Fruit fly (Drosophila melanogaster) whole organism, embryonic: ENCODE measurements around the gene CG17803.
A peak's percentile ranks its signal among the peaks of the same experiment; 100 is the strongest.

Source experiments
- Atf3 ChIP-seq: fragments of 200-800 bp; sonication (Bioruptor generic); optimal IDR thresholded peaks from 3 replicates; lab custom pipeline; 2016; ENCODE audit warnings: missing biosample characterization, missing genetic modification characterization
- B-H1 ChIP-seq: fragments of 200-800 bp; sonication (Bioruptor generic); IDR thresholded peaks from 3 replicates; pipeline ENCODE4 v1.3.6; 2022; ENCODE audit warnings: missing biosample characterization, missing genetic modification characterization
- B-H2 ChIP-seq: fragments of 200-800 bp; sonication (Bioruptor generic); optimal IDR thresholded peaks from 2 replicates; lab custom pipeline; 2018; ENCODE audit warnings: missing biosample characterization, mild to moderate bottlenecking, missing genetic modification characterization
- BEAF-32 ChIP-seq: fragments of 200-800 bp; sonication (Bioruptor generic); optimal IDR thresholded peaks from 3 replicates; lab custom pipeline; 2017; ENCODE audit warnings: missing biosample characterization, missing genetic modification characterization, mild to moderate bottlenecking, moderate library complexity, missing genetic modification reagents
- CG12299 ChIP-seq: fragments of 200-800 bp; sonication (Bioruptor generic); optimal IDR thresholded peaks from 2 replicates; lab custom pipeline; 2018; ENCODE audit warnings: missing biosample characterization, mild to moderate bottlenecking, missing genetic modification characterization
- CG1233 ChIP-seq: fragments of 200-800 bp; sonication (Bioruptor generic); optimal IDR thresholded peaks from 4 replicates; lab custom pipeline; 2018; ENCODE audit warnings: missing biosample characterization, mild to moderate bottlenecking, missing genetic modification characterization
- CG12391 ChIP-seq: fragments of 200-800 bp; sonication (Bioruptor generic); optimal IDR thresholded peaks from 3 replicates; lab custom pipeline; 2018; ENCODE audit warnings: missing biosample characterization, mild to moderate bottlenecking, missing genetic modification characterization, moderate library complexity
- CG17568 ChIP-seq: fragments of 200-800 bp; sonication (Bioruptor generic); optimal IDR thresholded peaks from 2 replicates; lab custom pipeline; 2018; ENCODE audit warnings: missing biosample characterization, mild to moderate bottlenecking, missing genetic modification characterization, moderate library complexity
- CG18619 ChIP-seq: fragments of 200-800 bp; sonication (Bioruptor generic); optimal IDR thresholded peaks from 3 replicates; lab custom pipeline; 2017; ENCODE audit warnings: missing biosample characterization, mild to moderate bottlenecking, missing genetic modification characterization
- CG4820 ChIP-seq: fragments of 200-800 bp; sonication (Bioruptor generic); optimal IDR thresholded peaks from 3 replicates; lab custom pipeline; 2016; ENCODE audit warnings: missing biosample characterization, missing genetic modification characterization
- CG7963 ChIP-seq: fragments of 200-800 bp; sonication (Bioruptor generic); IDR thresholded peaks from 3 replicates; pipeline ENCODE4 v1.3.6; 2022; ENCODE audit warnings: missing biosample characterization, missing genetic modification characterization; ENCODE audit not compliant: partially characterized antibody
- CG8388 ChIP-seq: fragments of 200-800 bp; sonication (Bioruptor generic); optimal IDR thresholded peaks from 2 replicates; lab custom pipeline; 2019; ENCODE audit warnings: missing biosample characterization, mild to moderate bottlenecking, missing genetic modification characterization, moderate library complexity
- CG9817 ChIP-seq: fragments of 200-800 bp; sonication (Bioruptor generic); optimal IDR thresholded peaks from 2 replicates; lab custom pipeline; 2018; ENCODE audit warnings: missing biosample characterization, mild to moderate bottlenecking, missing genetic modification characterization, moderate library complexity
- CG9876 ChIP-seq: fragments of 200-800 bp; sonication (Bioruptor generic); optimal IDR thresholded peaks from 2 replicates; lab custom pipeline; 2016; ENCODE audit warnings: missing biosample characterization, missing genetic modification characterization
- CHES-1-like ChIP-seq: fragments of 200-800 bp; sonication (Bioruptor generic); optimal IDR thresholded peaks from 2 replicates; lab custom pipeline; 2016; ENCODE audit warnings: missing biosample characterization, missing genetic modification characterization
- Camta ChIP-seq: fragments of 200-800 bp; sonication (Bioruptor generic); optimal IDR thresholded peaks from 2 replicates; lab custom pipeline; 2016; ENCODE audit warnings: missing biosample characterization, missing genetic modification characterization
- E2f1 ChIP-seq: fragments of 200-800 bp; sonication (Bioruptor generic); IDR thresholded peaks from 2 replicates; pipeline ENCODE4 v1.3.6; 2022; ENCODE audit warnings: missing biosample characterization, missing genetic modification characterization
- Ets65A ChIP-seq: fragments of 200-800 bp; sonication (Bioruptor generic); peaks from one replicate; lab custom pipeline; 2016; ENCODE audit warnings: missing biosample characterization, missing genetic modification characterization
- Hmr ChIP-seq: fragments of 200-800 bp; sonication (Bioruptor generic); optimal IDR thresholded peaks from 3 replicates; lab custom pipeline; 2017; ENCODE audit warnings: mild to moderate bottlenecking, missing biosample characterization, missing genetic modification reagents, missing genetic modification characterization
- NK7.1 ChIP-seq: fragments of 200-800 bp; sonication (Bioruptor generic); optimal IDR thresholded peaks from 3 replicates; lab custom pipeline; 2016; ENCODE audit warnings: missing biosample characterization, missing genetic modification characterization
- Rfx ChIP-seq: fragments of 200-800 bp; sonication (Bioruptor generic); IDR thresholded peaks from 2 replicates; pipeline ENCODE4 v1.3.6; 2022; ENCODE audit warnings: missing biosample characterization, missing genetic modification characterization
- Sox102F ChIP-seq: fragments of 200-800 bp; sonication (Bioruptor generic); optimal IDR thresholded peaks from 2 replicates; lab custom pipeline; 2018; ENCODE audit warnings: missing biosample characterization, mild to moderate bottlenecking, missing genetic modification characterization, moderate library complexity
- Xrp1 ChIP-seq: fragments of 200-800 bp; sonication (Bioruptor generic); IDR thresholded peaks from 2 replicates; pipeline ENCODE4 v1.3.6; 2022; ENCODE audit warnings: missing biosample characterization, missing genetic modification characterization
- al ChIP-seq: fragments of 200-800 bp; sonication (Bioruptor generic); IDR thresholded peaks from 2 replicates; pipeline ENCODE4 v1.3.6; 2022; ENCODE audit warnings: missing biosample characterization, missing genetic modification characterization
- bab2 ChIP-seq: fragments of 200-800 bp; sonication (Bioruptor generic); optimal IDR thresholded peaks from 2 replicates; lab custom pipeline; 2016; ENCODE audit warnings: missing biosample characterization, missing genetic modification characterization
- bcd ChIP-seq: fragments of 200-800 bp; sonication (Bioruptor generic); optimal IDR thresholded peaks from 2 replicates; lab custom pipeline; 2017; ENCODE audit warnings: missing biosample characterization, mild to moderate bottlenecking, missing genetic modification characterization
- caup ChIP-seq: fragments of 200-800 bp; sonication (Bioruptor generic); optimal IDR thresholded peaks from 3 replicates; lab custom pipeline; 2017; ENCODE audit warnings: missing biosample characterization, mild to moderate bottlenecking, missing genetic modification characterization, moderate library complexity; ENCODE audit not compliant: severe bottlenecking
- cg ChIP-seq: fragments of 200-800 bp; sonication (Bioruptor generic); optimal IDR thresholded peaks from 3 replicates; lab custom pipeline; 2019; ENCODE audit warnings: missing biosample characterization, mild to moderate bottlenecking, missing genetic modification characterization, moderate library complexity
- corto ChIP-seq: fragments of 200-800 bp; sonication (Bioruptor generic); optimal IDR thresholded peaks from 2 replicates; lab custom pipeline; 2016; ENCODE audit warnings: missing biosample characterization, mild to moderate bottlenecking, missing genetic modification characterization, moderate library complexity
- dimm ChIP-seq: fragments of 200-800 bp; sonication (Bioruptor generic); IDR thresholded peaks from 2 replicates; pipeline ENCODE4 v1.3.6; 2022; ENCODE audit warnings: missing biosample characterization, missing genetic modification characterization
- dmrt11E ChIP-seq: fragments of 200-800 bp; sonication (Bioruptor generic); optimal IDR thresholded peaks from 3 replicates; lab custom pipeline; 2018; ENCODE audit warnings: missing biosample characterization, mild to moderate bottlenecking, missing genetic modification characterization, moderate library complexity
- dpn ChIP-seq, 2 experiments: fragments of 200-800 bp; sonication (Bioruptor generic); optimal IDR thresholded peaks; 3 replicates each; lab custom pipeline; 2016; ENCODE audit warnings: missing biosample characterization in 2 of 2, missing genetic modification characterization in 2 of 2
- eve ChIP-seq, 2 experiments: fragments of >200 bp; optimal IDR thresholded peaks; 2 replicates each; lab custom pipeline; 2017; ENCODE audit warnings: missing biosample characterization in 2 of 2, missing genetic modification characterization in 2 of 2
- ewg ChIP-seq: fragments of 200-800 bp; sonication (Bioruptor generic); optimal IDR thresholded peaks from 3 replicates; lab custom pipeline; 2017; ENCODE audit warnings: mild to moderate bottlenecking, missing biosample characterization, missing genetic modification reagents, missing genetic modification characterization
- grau ChIP-seq: fragments of 200-800 bp; optimal IDR thresholded peaks from 3 replicates; lab custom pipeline; 2019; ENCODE audit warnings: missing biosample characterization, mild to moderate bottlenecking, missing genetic modification characterization, moderate library complexity
- hkb ChIP-seq, 2 experiments: fragments of 200-800 bp in 1 of 2; fragments of >200 bp in 1 of 2; sonication (Bioruptor generic) in 1 of 2; IDR thresholded peaks in 1 of 2; optimal IDR thresholded peaks in 1 of 2; 2 replicates each; pipeline versions ENCODE4 v1.3.6 to Lab custom; 2017 to 2022; ENCODE audit warnings: missing biosample characterization in 1 of 2, missing genetic modification characterization in 1 of 2
- kay ChIP-seq: fragments of 200-800 bp; sonication (Bioruptor generic); optimal IDR thresholded peaks from 2 replicates; lab custom pipeline; 2016; ENCODE audit warnings: missing biosample characterization, missing genetic modification characterization
- lmd ChIP-seq: fragments of 200-800 bp; sonication (Bioruptor generic); IDR thresholded peaks from 2 replicates; pipeline ENCODE4 v1.3.6; 2022; ENCODE audit warnings: missing biosample characterization, missing genetic modification characterization
- nerfin-1 ChIP-seq: fragments of 200-800 bp; sonication (Bioruptor generic); optimal IDR thresholded peaks from 3 replicates; lab custom pipeline; 2019; ENCODE audit warnings: missing biosample characterization, mild to moderate bottlenecking, missing genetic modification characterization, moderate library complexity
- onecut ChIP-seq: fragments of 200-800 bp; sonication (Bioruptor generic); IDR thresholded peaks from 2 replicates; pipeline ENCODE4 v1.3.6; 2022; ENCODE audit warnings: missing biosample characterization, missing genetic modification characterization
- pnt ChIP-seq: fragments of 200-800 bp; sonication (Bioruptor generic); optimal IDR thresholded peaks from 3 replicates; lab custom pipeline; 2016; ENCODE audit warnings: missing biosample characterization, missing genetic modification characterization
- prd ChIP-seq, 3 experiments: fragments of >200 bp in 2 of 3; fragments of 200-800 bp in 1 of 3; sonication (Bioruptor generic) in 1 of 3; optimal IDR thresholded peaks in 2 of 3; IDR thresholded peaks in 1 of 3; 2 replicates in 2 of 3; 3 replicates in 1 of 3; pipeline versions ENCODE4 v1.3.6 to Lab custom; 2017 to 2022; ENCODE audit warnings: missing biosample characterization in 1 of 3, missing genetic modification characterization in 1 of 3
- sima ChIP-seq: fragments of 200-800 bp; sonication (Bioruptor generic); optimal IDR thresholded peaks from 2 replicates; lab custom pipeline; 2016; ENCODE audit warnings: missing biosample characterization, missing genetic modification characterization
- sna ChIP-seq: fragments of 200-800 bp; sonication (Bioruptor generic); IDR thresholded peaks from 2 replicates; pipeline ENCODE4 v1.3.6; 2022; ENCODE audit warnings: missing biosample characterization, missing genetic modification characterization; ENCODE audit not compliant: partially characterized antibody
- toy ChIP-seq: fragments of 200-800 bp; sonication (Bioruptor generic); IDR thresholded peaks from 2 replicates; pipeline ENCODE4 v1.3.6; 2022; ENCODE audit warnings: missing biosample characterization, missing genetic modification characterization
- ttk ChIP-seq: fragments of 200-800 bp; sonication (Bioruptor generic); IDR thresholded peaks from 2 replicates; pipeline ENCODE4 v2.1.2; 2022; ENCODE audit warnings: missing biosample characterization, missing genetic modification characterization
- unc-4 ChIP-seq: fragments of 200-800 bp; sonication (Bioruptor generic); IDR thresholded peaks from 2 replicates; pipeline ENCODE4 v1.3.6; 2022; ENCODE audit warnings: missing biosample characterization, missing genetic modification characterization; ENCODE audit not compliant: partially characterized antibody

Gene CG17803

DNA sequence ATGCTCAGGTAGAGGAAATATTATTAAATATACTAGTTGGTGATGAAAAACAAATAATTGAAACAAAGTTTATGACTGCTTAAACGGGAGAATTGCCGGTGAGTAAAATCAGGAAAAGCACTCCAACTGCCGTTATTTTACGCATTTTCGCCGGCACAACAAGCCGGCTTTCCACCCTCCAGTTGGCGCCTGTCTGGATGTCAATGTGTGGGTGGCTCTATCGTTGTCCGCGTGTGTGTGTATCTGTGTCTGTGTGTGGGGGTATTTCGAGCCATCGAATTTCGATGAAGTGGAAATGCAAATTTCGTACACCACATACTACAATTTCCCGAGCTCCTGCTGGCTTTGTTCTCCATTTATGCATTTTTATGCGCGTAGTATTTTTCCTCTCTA, 10.4 kb upstream of the CG17803 start:
- TF ChIP-seq corto (GFP tag; lab: Kevin White, UChicago): no peak
- peak; percentile 98 for TF ChIP-seq nerfin-1 (tag; lab: Kevin White, UChicago)
- no peak for TF ChIP-seq Ets65A (GFP tag; lab: Kevin White, UChicago)
- no peak for TF ChIP-seq pnt (GFP tag; lab: Kevin White, UChicago)
- no peak for TF ChIP-seq bcd (GFP tag; lab: Kevin White, UChicago)
- 0 out of 3 replicates have a peak, but pooled peaks have one; percentile 8 for TF ChIP-seq CG7963 (GFP tag; lab: Robert Waterston, UW)
- TF ChIP-seq Atf3: no peak
- TF ChIP-seq hkb (optimal IDR thresholded peaks at IDR 0.05; lab: Kevin White, UChicago): peak; percentile 28
- no peak for TF ChIP-seq hkb (GFP tag; IDR thresholded peaks at IDR 0.05; lab: Robert Waterston, UW)
- TF ChIP-seq unc-4 (GFP tag; lab: Robert Waterston, UW): 0 out of 2 replicates have a peak, but pooled peaks have one; percentile 1
- peak; percentile 38; the same call in 1 of the 2 replicates for TF ChIP-seq onecut (GFP tag; lab: Robert Waterston, UW)
- TF ChIP-seq cg (GFP tag; lab: Kevin White, UChicago): peak; percentile 37
- TF ChIP-seq toy (GFP tag; lab: Robert Waterston, UW): no peak
- no peak for TF ChIP-seq CG9817 (tag; lab: Kevin White, UChicago)

DNA sequence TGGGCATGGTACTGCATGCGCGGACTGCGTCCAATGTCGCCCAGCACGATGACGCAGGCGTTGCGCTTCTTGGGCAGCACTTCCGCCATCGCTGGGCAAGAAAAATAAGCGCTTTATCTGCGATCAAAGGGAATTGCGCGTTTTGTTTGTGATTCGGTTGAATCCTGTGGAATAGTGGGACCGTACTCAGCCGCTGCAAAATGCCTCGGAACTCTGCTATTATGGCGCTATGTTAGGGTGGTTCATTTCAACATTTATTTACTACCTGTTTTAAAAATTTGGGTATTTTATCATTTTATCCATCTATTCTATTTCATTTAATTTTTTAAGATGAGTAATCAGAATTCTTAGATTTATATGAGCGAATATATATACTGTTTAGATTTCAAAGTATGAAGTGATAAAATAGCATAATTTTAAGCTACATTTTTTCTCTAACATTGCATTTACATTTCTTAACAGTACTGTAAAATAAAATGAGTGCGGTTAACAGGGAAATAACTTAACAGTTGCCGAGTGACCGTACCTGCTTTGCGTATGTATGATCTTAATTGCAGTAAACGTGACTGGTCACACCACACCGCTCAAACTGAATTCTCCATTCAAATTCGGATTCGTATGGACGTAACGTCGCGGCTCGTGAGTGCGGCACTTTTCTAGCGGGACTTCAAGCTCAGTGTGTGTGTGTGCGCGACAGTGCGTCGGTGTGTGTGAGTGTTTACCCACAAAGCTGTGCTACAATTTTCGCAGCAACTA, 9.8 kb upstream of the CG17803 start, which contains the start of the genes Alg1 and tinc:
TSS of gene Alg1 (minus strand) at position 184 of the 756 bp plus-strand sequence.
TSS of gene tinc (plus strand) at position 591 of the 756 bp plus-strand sequence.
- TF ChIP-seq NK7.1 (GFP tag; lab: Kevin White, UChicago) (no peak), Sox102F (GFP tag; lab: Kevin White, UChicago) (peak; percentile 73), dmrt11E (tag; lab: Kevin White, UChicago) (peak; percentile 58), sima (GFP tag; lab: Kevin White, UChicago) (no peak), prd (optimal IDR thresholded peaks at IDR 0.05; lab: Kevin White, UChicago) (no peak), prd (GFP tag; IDR thresholded peaks at IDR 0.05; lab: Robert Waterston, UW) (peak; percentile 56), grau (tag; lab: Kevin White, UChicago) (peak; percentile 80), CG12391 (tag; lab: Kevin White, UChicago) (peak; percentile 88), lmd (GFP tag; lab: Robert Waterston, UW) (peak; percentile 45; the same call in 1 of the 2 replicates), caup (GFP tag; lab: Kevin White, UChicago) (no peak), dpn (GFP tag; optimal IDR thresholded peaks at IDR 0.05; lab: Kevin White, UChicago) (peak; percentile 46 to 72), E2f1 (GFP tag; lab: Robert Waterston, UW) (peak; percentile 53), dimm (GFP tag; lab: Robert Waterston, UW) (no peak), kay (GFP tag; lab: Kevin White, UChicago) (peak; percentile 21), ewg (GFP tag; lab: Kevin White, UChicago) (no peak), Rfx (GFP tag; lab: Robert Waterston, UW) (peak; percentile 58), CG4820 (GFP tag; lab: Kevin White, UChicago) (peak; percentile 23), CG18619 (peak; percentile 42), CG12299 (tag; lab: Kevin White, UChicago) (peak; percentile 77), CG8388 (GFP tag; lab: Kevin White, UChicago) (peak; percentile 59), Camta (GFP tag; lab: Kevin White, UChicago) (peak; percentile 6), eve (GFP tag; optimal IDR thresholded peaks at IDR 0.05; lab: Kevin White, UChicago) (no peak), sna (no peak), ttk (GFP tag; lab: Robert Waterston, UW) (no peak), BEAF-32 (GFP tag; lab: Kevin White, UChicago) (peak; percentile 36), Hmr (GFP tag; lab: Kevin White, UChicago) (peak; percentile 76), al (GFP tag; lab: Robert Waterston, UW) (peak; percentile 41), bab2 (peak; percentile 30), CG9876 (no peak), CG1233 (GFP tag; lab: Kevin White, UChicago) (no peak), Xrp1 (GFP tag; lab: Robert Waterston, UW) (peak; percentile 68), CG17568 (peak; percentile 97), B-H1 (GFP tag; lab: Robert Waterston, UW) (no peak), CHES-1-like (GFP tag; lab: Kevin White, UChicago) (no peak), B-H2 (peak; percentile 56)
